Fruit fly (Drosophila melanogaster): ENCODE data around the gene lin-52.

dm6 chrX:5781520-5781919, 26.8 kb upstream of the lin-52 start, which contains the start of gene CG3108:
- no peak for TF ChIP-seq CTCF (optimal IDR thresholded peaks at IDR 0.05)
- TF ChIP-seq CG8478 (optimal IDR thresholded peaks at IDR 0.05), result no peak

Data from S2 (cell line).